Worm (Caenorhabditis elegans) whole organism, L3 larva: Measurements from ENCODE around the gene lact-2.

Source experiments
- ZK546.5 ChIP-seq: sonication (generic microtip); optimal IDR thresholded peaks from 2 replicates; lab custom pipeline; 2017; ENCODE audit warnings: missing biosample characterization, missing genetic modification characterization
- aly-2 ChIP-seq: fragments of 150-350 bp; optimal IDR thresholded peaks from 2 replicates; lab custom pipeline; 2014; ENCODE audit warnings: missing biosample characterization, missing genetic modification characterization
- ceh-16 ChIP-seq: sonication (generic microtip); optimal IDR thresholded peaks from 2 replicates; lab custom pipeline; 2017; ENCODE audit warnings: missing biosample characterization, missing genetic modification characterization
- elt-2 ChIP-seq: sonication (generic microtip); optimal IDR thresholded peaks from 2 replicates; lab custom pipeline; 2016; ENCODE audit warnings: missing genetic modification reagents, mild to moderate bottlenecking, missing genetic modification characterization, missing compliant biosample characterization
- nhr-11 ChIP-seq: fragments of 150-350 bp; optimal IDR thresholded peaks from 2 replicates; lab custom pipeline; 2014; ENCODE audit warnings: missing biosample characterization, missing genetic modification characterization
- sea-2 ChIP-seq: fragments of 150-350 bp; sonication (generic microtip); optimal IDR thresholded peaks from 4 replicates; lab custom pipeline; 2014; ENCODE audit warnings: missing biosample characterization, missing genetic modification reagents, missing genetic modification characterization
- tbx-2 ChIP-seq: sonication (generic microtip); optimal IDR thresholded peaks from 2 replicates; lab custom pipeline; 2016; ENCODE audit warnings: mild to moderate bottlenecking, missing genetic modification characterization, missing compliant biosample characterization
- unc-62 ChIP-seq: fragments of 150-350 bp; sonication (generic microtip); optimal IDR thresholded peaks from 4 replicates; lab custom pipeline; 2014; ENCODE audit warnings: missing biosample characterization, missing genetic modification reagents, missing genetic modification characterization
- zag-1 ChIP-seq: fragments of 150-350 bp; optimal IDR thresholded peaks from 2 replicates; lab custom pipeline; 2014; ENCODE audit warnings: missing biosample characterization, missing genetic modification characterization

DNA sequence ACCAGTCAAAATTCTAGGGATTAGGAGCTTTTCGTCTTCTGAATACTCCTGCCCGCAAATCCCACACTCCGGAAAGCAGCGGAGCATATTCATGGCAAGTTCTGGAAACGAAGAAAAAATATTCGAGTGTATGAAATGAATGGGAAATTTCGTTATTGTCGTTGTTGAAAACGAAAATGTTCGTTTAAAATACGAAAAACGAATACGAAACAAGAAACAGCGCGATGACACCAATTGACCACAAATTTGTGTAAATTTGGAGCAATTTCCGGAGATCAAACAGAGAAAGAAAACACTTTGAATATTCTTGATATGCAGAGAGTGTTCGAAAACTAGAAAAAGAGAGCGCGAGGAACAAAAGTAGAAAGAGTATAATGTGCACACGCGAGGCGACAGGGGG, 10.9 kb downstream of the lact-2 start, which contains the start of gene ZK945.4:
- TF ChIP-seq elt-2 (tag; lab: Kevin White, UChicago) (no peak), ceh-16 (tag; lab: Kevin White, UChicago) (no peak), aly-2 (tag; lab: Kevin White, UChicago) (no peak), nhr-11 (no peak), zag-1 (tag; lab: Kevin White, UChicago) (no peak), ZK546.5 (tag; lab: Kevin White, UChicago) (no peak), unc-62 (GFP tag; lab: Kevin White, UChicago) (no peak), sea-2 (GFP tag; lab: Kevin White, UChicago) (no peak), tbx-2 (tag; lab: Kevin White, UChicago) (no peak)
